Worm (Caenorhabditis elegans) whole organism, L2 larva: ENCODE results near the gene ttr-1.

Experiments
- R02D3.7 ChIP-seq: fragments of 150-350 bp; optimal IDR thresholded peaks from 2 replicates; lab custom pipeline; 2014; ENCODE audit warnings: missing biosample characterization, missing genetic modification characterization
- aly-2 ChIP-seq: fragments of 150-350 bp; optimal IDR thresholded peaks from 2 replicates; lab custom pipeline; 2014; ENCODE audit warnings: missing biosample characterization, missing genetic modification characterization
- egl-27 ChIP-seq: sonication (generic microtip); optimal IDR thresholded peaks from 3 replicates; lab custom pipeline; 2017; ENCODE audit warnings: missing biosample characterization, missing genetic modification reagents, missing genetic modification characterization
- fos-1 ChIP-seq: fragments of 150-350 bp; optimal IDR thresholded peaks from 2 replicates; lab custom pipeline; 2014; ENCODE audit warnings: missing biosample characterization, missing genetic modification characterization
- mdl-1 ChIP-seq, 2 experiments: fragments of 150-350 bp in 1 of 2; sonication (generic microtip) in 1 of 2; optimal IDR thresholded peaks; 2 replicates each; lab custom pipeline; 2017; ENCODE audit warnings: missing biosample characterization in 2 of 2, missing genetic modification characterization in 2 of 2
- nhr-11 ChIP-seq: fragments of 150-350 bp; optimal IDR thresholded peaks from 2 replicates; lab custom pipeline; 2014; ENCODE audit warnings: missing biosample characterization, missing genetic modification characterization
- nhr-6 ChIP-seq: fragments of 150-350 bp; optimal IDR thresholded peaks from 2 replicates; lab custom pipeline; 2014; ENCODE audit warnings: missing biosample characterization, missing genetic modification characterization
- snpc-4 ChIP-seq: fragments of 150-350 bp; optimal IDR thresholded peaks from 2 replicates; lab custom pipeline; 2014; ENCODE audit warnings: missing biosample characterization, missing genetic modification characterization
- unc-39 ChIP-seq: fragments of 150-350 bp; optimal IDR thresholded peaks from 2 replicates; lab custom pipeline; 2014; ENCODE audit warnings: missing biosample characterization, missing genetic modification characterization
- zag-1 ChIP-seq: fragments of 150-350 bp; optimal IDR thresholded peaks from 2 replicates; lab custom pipeline; 2014; ENCODE audit warnings: missing biosample characterization, missing genetic modification characterization
- ztf-11 ChIP-seq: sonication (generic microtip); optimal IDR thresholded peaks from 2 replicates; lab custom pipeline; 2017; ENCODE audit warnings: missing biosample characterization, missing genetic modification characterization

- TF ChIP-seq nhr-11: no peak
- no peak for TF ChIP-seq snpc-4 (tag; lab: Kevin White, UChicago)
- TF ChIP-seq aly-2 (tag; lab: Kevin White, UChicago): no peak
- no peak for TF ChIP-seq ztf-11 (tag; lab: Kevin White, UChicago)
- TF ChIP-seq unc-39 (tag; lab: Kevin White, UChicago): no peak
- no peak for TF ChIP-seq fos-1 (tag; lab: Kevin White, UChicago)
- no peak for TF ChIP-seq nhr-6 (tag; lab: Kevin White, UChicago)
- no peak for TF ChIP-seq R02D3.7
- TF ChIP-seq egl-27 (tag; lab: Kevin White, UChicago): no peak
- no peak for TF ChIP-seq mdl-1 (tag; optimal IDR thresholded peaks at IDR 0.05; lab: Kevin White, UChicago)
- no peak for TF ChIP-seq zag-1 (tag; lab: Kevin White, UChicago)
These were observed 3.2 kb downstream of the ttr-1 start, which contains the start of gene dec-7 for ce11 chrIII:9932091-9932490.
